Worm (Caenorhabditis elegans): ENCODE measurements around the gene K07B1.7.
A peak's percentile ranks its signal among the peaks of the same experiment; 100 is the strongest.

The K07B1.7 gene

ce11 chrV:9314408-9314807 is 32.4 kb downstream of the K07B1.7 start:
- TF ChIP-seq ztf-18 (tag; optimal IDR thresholded peaks at IDR 0.05) (no peak), ztf-28 (GFP tag; IDR thresholded peaks at IDR 0.05) (no peak), F33H1.4 (GFP tag; IDR thresholded peaks at IDR 0.05) (no peak), fkh-3 (tag; optimal IDR thresholded peaks at IDR 0.05) (no peak), nfya-2 (GFP tag; IDR thresholded peaks at IDR 0.05) (no peak)

DNA sequence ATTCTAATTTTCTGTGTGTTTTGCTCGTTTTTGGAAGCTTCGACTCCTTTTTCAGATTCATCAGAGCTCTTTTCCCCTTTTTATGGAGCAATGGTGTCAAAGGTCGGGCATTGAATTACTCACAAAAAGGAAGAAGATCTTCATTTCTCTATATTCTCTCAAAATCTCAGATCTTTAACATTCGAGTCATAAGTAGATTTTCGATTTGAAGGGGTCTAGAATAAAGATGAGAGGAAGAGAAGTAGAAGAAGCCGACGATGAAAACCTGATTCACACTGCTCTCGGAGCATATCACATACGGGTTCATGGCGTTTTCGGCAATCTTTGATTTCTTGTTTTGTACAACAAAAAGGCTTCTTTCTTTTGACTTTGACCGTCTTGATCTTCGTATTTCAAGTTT is 34.4 kb downstream of the K07B1.7 start:
- TF ChIP-seq madf-3 (GFP tag; IDR thresholded peaks at IDR 0.05) (0 out of 2 replicates have a peak, but pooled peaks have one; percentile 3), ccch-3 (GFP tag; optimal IDR thresholded peaks at IDR 0.05) (no peak), K12H6.12 (tag; optimal IDR thresholded peaks at IDR 0.05) (no peak)

DNA sequence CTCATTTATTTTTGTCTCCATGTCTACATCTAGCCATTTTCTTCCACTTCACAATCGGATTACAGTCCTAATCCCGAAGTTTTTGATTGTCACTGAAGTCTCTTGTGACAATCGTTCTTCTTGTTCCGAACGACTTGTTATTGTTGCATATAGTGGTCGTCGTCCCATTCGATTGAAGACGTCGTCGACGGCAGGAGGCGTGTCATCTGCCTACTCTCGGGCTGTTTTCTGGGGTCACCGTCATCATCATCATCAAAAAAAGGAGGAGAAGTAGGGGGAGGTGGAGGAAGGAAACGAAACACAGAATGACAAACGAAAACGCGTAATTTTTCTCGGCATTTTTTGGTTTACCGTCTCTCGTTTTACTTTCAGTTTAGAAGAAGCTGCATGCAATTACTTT is 41.6 kb downstream of the K07B1.7 start, which contains the start of gene F44A2.3:
F44A2.3 (plus strand) TSS at position 301 of the 400 bp plus-strand sequence.
- TF ChIP-seq nfya-2 (GFP tag; IDR thresholded peaks at IDR 0.05): no peak
- TF ChIP-seq F37B4.10 (GFP tag; IDR thresholded peaks at IDR 0.05): no peak
- no peak for TF ChIP-seq attf-6 (GFP tag; IDR thresholded peaks at IDR 0.05)
- TF ChIP-seq egrh-3 (GFP tag; IDR thresholded peaks at IDR 0.05): no peak
- TF ChIP-seq lsl-1 (GFP tag; optimal IDR thresholded peaks at IDR 0.05): no peak
- no peak for TF ChIP-seq T07F8.4 (tag; optimal IDR thresholded peaks at IDR 0.05)
- TF ChIP-seq K11D2.4 (GFP tag; IDR thresholded peaks at IDR 0.05): no peak
- TF ChIP-seq F22D6.2 (tag; optimal IDR thresholded peaks at IDR 0.05): no peak
- TF ChIP-seq ztf-28 (GFP tag; IDR thresholded peaks at IDR 0.05): no peak
- TF ChIP-seq egl-44 (GFP tag; IDR thresholded peaks at IDR 0.05): no peak
- no peak for TF ChIP-seq sea-2 (GFP tag; IDR thresholded peaks at IDR 0.05)
- no peak for TF ChIP-seq T26A5.8 (tag; optimal IDR thresholded peaks at IDR 0.05)
- no peak for TF ChIP-seq fkh-3 (tag; optimal IDR thresholded peaks at IDR 0.05)

DNA sequence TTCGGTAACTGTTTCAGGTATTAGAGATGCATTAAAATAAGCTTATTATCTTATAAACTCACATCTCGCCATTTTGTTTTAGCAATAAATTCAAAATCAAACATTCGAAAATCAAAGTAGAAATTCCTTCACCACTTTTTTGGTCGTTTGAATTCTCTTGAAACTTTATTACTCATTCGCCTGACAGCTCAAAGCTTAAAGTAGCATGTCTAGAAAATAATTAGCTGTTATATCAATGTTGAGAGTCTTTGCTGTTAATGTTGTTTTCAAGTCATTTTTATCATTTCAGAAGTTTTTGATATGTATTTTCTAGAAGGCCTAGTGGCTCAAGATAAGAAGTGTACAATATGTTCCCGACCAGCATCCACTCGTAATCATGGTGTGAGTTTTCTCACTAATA is 43.7 kb downstream of the K07B1.7 start, which contains the start of gene nhr-39:
nhr-39 (plus strand) TSS at position 301 of the 400 bp plus-strand sequence.
- TF ChIP-seq F52B5.7 (tag; optimal IDR thresholded peaks at IDR 0.05): no peak
- no peak for TF ChIP-seq attf-6 (GFP tag; IDR thresholded peaks at IDR 0.05)
- TF ChIP-seq Y53G8AR.9 (GFP tag; conservative IDR thresholded peaks at IDR 0.05): no peak
- TF ChIP-seq Y53F4B.3 (GFP tag; IDR thresholded peaks at IDR 0.05): no peak
- no peak for TF ChIP-seq C06A6.2 (GFP tag; conservative IDR thresholded peaks at IDR 0.05)
- no peak for TF ChIP-seq athp-1 (tag; optimal IDR thresholded peaks at IDR 0.05)
- TF ChIP-seq dpff-1 (tag; optimal IDR thresholded peaks at IDR 0.05): no peak
- TF ChIP-seq ceh-27 (GFP tag; optimal IDR thresholded peaks at IDR 0.05): no peak

DNA sequence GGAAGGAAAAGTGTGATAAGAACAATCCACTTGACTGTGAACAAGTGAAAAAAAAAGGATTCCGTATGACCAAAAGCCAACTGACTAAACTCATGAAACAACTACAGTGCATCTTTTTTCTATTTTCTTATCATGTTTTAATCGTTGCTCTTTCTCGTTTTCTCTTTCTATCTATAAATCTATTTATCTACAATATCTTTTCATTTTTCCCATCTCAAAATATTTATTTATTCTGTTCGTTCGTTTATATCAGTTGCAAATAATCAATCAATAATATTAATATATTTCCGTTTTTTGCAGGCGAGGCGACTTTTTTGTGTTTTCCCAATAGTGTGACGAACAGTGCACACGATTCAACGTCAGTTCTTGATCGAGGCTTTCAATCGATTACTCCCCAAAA is 49.4 kb downstream of the K07B1.7 start, which contains the start of gene F44A2.5:
F44A2.5 (plus strand) TSS at position 301 of the 400 bp plus-strand sequence.
- TF ChIP-seq F55B11.4 (tag; optimal IDR thresholded peaks at IDR 0.05; ENCODE audit: borderline replicate concordance, insufficient read depth): no peak
- no peak for TF ChIP-seq F23B12.7 (tag; optimal IDR thresholded peaks at IDR 0.05; ENCODE audit: insufficient read depth)
- no peak for TF ChIP-seq B0261.1 (tag; optimal IDR thresholded peaks at IDR 0.05)
- no peak for TF ChIP-seq lin-35 (GFP tag; optimal IDR thresholded peaks at IDR 0.05)
- TF ChIP-seq rec-8 (tag; optimal IDR thresholded peaks at IDR 0.05): no peak
- no peak for TF ChIP-seq tbp1 (GFP tag; optimal IDR thresholded peaks at IDR 0.05)
- TF ChIP-seq tlf-1 (GFP tag; optimal IDR thresholded peaks at IDR 0.05): no peak
- no peak for TF ChIP-seq Y67H2A.10 (GFP tag; conservative IDR thresholded peaks at IDR 0.05)
- no peak for TF ChIP-seq K12H6.12 (tag; optimal IDR thresholded peaks at IDR 0.05)
- no peak for TF ChIP-seq ccch-3 (GFP tag; optimal IDR thresholded peaks at IDR 0.05)
- TF ChIP-seq F33H1.4 (GFP tag; IDR thresholded peaks at IDR 0.05): no peak
- no peak for TF ChIP-seq him-1 (tag; optimal IDR thresholded peaks at IDR 0.05)
- no peak for TF ChIP-seq ztf-6 (GFP tag; IDR thresholded peaks at IDR 0.05)
- TF ChIP-seq ama-1 (optimal IDR thresholded peaks at IDR 0.05): no peak
- TF ChIP-seq ama-1 (GFP tag; optimal IDR thresholded peaks at IDR 0.05): no peak
- TF ChIP-seq ceh-58 (GFP tag; IDR thresholded peaks at IDR 0.05): no peak
- no peak for TF ChIP-seq die-1 (tag; optimal IDR thresholded peaks at IDR 0.05)
- TF ChIP-seq hrde-1 (tag; optimal IDR thresholded peaks at IDR 0.05; ENCODE audit: borderline replicate concordance): no peak
- TF ChIP-seq F37B4.10 (GFP tag; IDR thresholded peaks at IDR 0.05): no peak
- no peak for TF ChIP-seq hlh-12 (tag; optimal IDR thresholded peaks at IDR 0.05)
- TF ChIP-seq C17E4.6 (GFP tag; IDR thresholded peaks at IDR 0.05): no peak

Data from whole organism, young adult.